Worm (Caenorhabditis elegans) whole organism, young adult: ENCODE results near the gene rpn-2.

Experiments
- B0261.1 ChIP-seq: sonication (generic microtip); optimal IDR thresholded peaks from 2 replicates; lab custom pipeline; 2016; ENCODE audit warnings: mild to moderate bottlenecking, missing genetic modification characterization, moderate library complexity, missing compliant biosample characterization
- D2030.7 ChIP-seq: fragments of 200-800 bp; sonication (Bioruptor generic); IDR thresholded peaks from 2 replicates; pipeline ENCODE4 v1.3.6; 2022; ENCODE audit warnings: missing genetic modification reagents, missing genetic modification characterization, missing compliant biosample characterization
- F23B12.7 ChIP-seq: sonication (generic microtip); optimal IDR thresholded peaks from 2 replicates; lab custom pipeline; 2017; ENCODE audit warnings: missing genetic modification characterization, mild to moderate bottlenecking, missing compliant biosample characterization, antibody characterized with exemption, moderate library complexity; ENCODE audit not compliant: insufficient read depth
- F33H1.4 ChIP-seq: fragments of 200-800 bp; sonication (Bioruptor generic); IDR thresholded peaks from 2 replicates; pipeline ENCODE4 v1.3.6; 2022; ENCODE audit warnings: missing genetic modification reagents, missing genetic modification characterization, missing compliant biosample characterization
- T07F8.4 ChIP-seq: sonication (generic microtip); optimal IDR thresholded peaks from 2 replicates; lab custom pipeline; 2016; ENCODE audit warnings: mild to moderate bottlenecking, missing genetic modification characterization, moderate library complexity, missing compliant biosample characterization
- T26A5.8 ChIP-seq: sonication (generic microtip); optimal IDR thresholded peaks from 2 replicates; lab custom pipeline; 2016; ENCODE audit warnings: missing genetic modification characterization, missing compliant biosample characterization
- Y95B8A.8 ChIP-seq: fragments of 200-800 bp; sonication (Bioruptor generic); IDR thresholded peaks from 2 replicates; pipeline ENCODE4 v1.3.6; 2022; ENCODE audit warnings: missing genetic modification reagents, missing genetic modification characterization, missing compliant biosample characterization
- akir-1 ChIP-seq: fragments of 200-800 bp; sonication (Bioruptor generic); optimal IDR thresholded peaks from 2 replicates; lab custom pipeline; 2018; ENCODE audit warnings: mild to moderate bottlenecking, missing genetic modification characterization, moderate library complexity, missing compliant biosample characterization
- ama-1 ChIP-seq, 3 experiments: fragments of 150-350 bp in 1 of 3; sonication (generic microtip) in 2 of 3; optimal IDR thresholded peaks; 2 replicates each; lab custom pipeline; 2014 to 2018; ENCODE audit warnings: missing biosample characterization in 2 of 3, missing genetic modification characterization in 2 of 3, missing genetic modification reagents in 2 of 3
- aptf-3 ChIP-seq: fragments of 200-800 bp; sonication (Bioruptor generic); IDR thresholded peaks from 2 replicates; pipeline ENCODE4 v1.3.6; 2022; ENCODE audit warnings: missing genetic modification characterization, missing compliant biosample characterization
- attf-3 ChIP-seq: fragments of 200-800 bp; sonication (Bioruptor generic); conservative IDR thresholded peaks from 2 replicates; pipeline ENCODE4 v1.3.6; 2022; ENCODE audit warnings: missing genetic modification reagents, missing genetic modification characterization, missing compliant biosample characterization
- attf-5 ChIP-seq: fragments of 200-800 bp; sonication (Bioruptor generic); optimal IDR thresholded peaks from 2 replicates; lab custom pipeline; 2018; ENCODE audit warnings: mild to moderate bottlenecking, missing genetic modification characterization, missing compliant biosample characterization
- cebp-1 ChIP-seq, 2 experiments: fragments of 200-800 bp in 1 of 2; sonication (Bioruptor generic) in 1 of 2; sonication (generic microtip) in 1 of 2; IDR thresholded peaks in 1 of 2; optimal IDR thresholded peaks in 1 of 2; 2 replicates each; pipeline versions ENCODE4 v1.3.6 to Lab custom; 2017 to 2022; ENCODE audit warnings: missing compliant biosample characterization in 2 of 2, missing genetic modification characterization in 2 of 2, mild to moderate bottlenecking in 1 of 2, missing genetic modification reagents in 1 of 2, moderate library complexity in 1 of 2
- ceh-27 ChIP-seq: fragments of 200-800 bp; sonication (Bioruptor generic); optimal IDR thresholded peaks from 2 replicates; lab custom pipeline; 2018; ENCODE audit warnings: mild to moderate bottlenecking, missing genetic modification characterization, moderate library complexity, missing compliant biosample characterization
- ceh-91 ChIP-seq: fragments of 200-800 bp; sonication (Bioruptor generic); IDR thresholded peaks from 2 replicates; pipeline ENCODE4 v1.3.6; 2022; ENCODE audit warnings: missing genetic modification reagents, missing genetic modification characterization, missing compliant biosample characterization
- chd-7 ChIP-seq: sonication (generic microtip); optimal IDR thresholded peaks from 2 replicates; lab custom pipeline; 2016; ENCODE audit warnings: mild to moderate bottlenecking, missing genetic modification characterization, moderate library complexity, missing compliant biosample characterization
- die-1 ChIP-seq: sonication (generic microtip); optimal IDR thresholded peaks from 2 replicates; lab custom pipeline; 2016; ENCODE audit warnings: missing genotype, mild to moderate bottlenecking, missing genetic modification characterization, missing compliant biosample characterization
- dox-1 ChIP-seq: fragments of 200-800 bp; sonication (Bioruptor generic); IDR thresholded peaks from 2 replicates; pipeline ENCODE4 v1.3.6; 2022; ENCODE audit warnings: missing genetic modification reagents, missing genetic modification characterization, missing compliant biosample characterization
- dpl-1 ChIP-seq: fragments of 150-350 bp; optimal IDR thresholded peaks from 2 replicates; lab custom pipeline; 2014; ENCODE audit warnings: missing biosample characterization, missing genetic modification reagents, missing genetic modification characterization
- efl-1 ChIP-seq: fragments of 150-350 bp; optimal IDR thresholded peaks from 2 replicates; lab custom pipeline; 2014; ENCODE audit warnings: missing biosample characterization, missing genetic modification reagents, missing genetic modification characterization
- ekl-4 ChIP-seq: fragments of 200-800 bp; sonication (Bioruptor generic); IDR thresholded peaks from 2 replicates; pipeline ENCODE4 v1.3.6; 2022; ENCODE audit warnings: missing genetic modification reagents, missing genetic modification characterization, missing compliant biosample characterization
- him-1 ChIP-seq: sonication (generic microtip); optimal IDR thresholded peaks from 2 replicates; lab custom pipeline; 2016; ENCODE audit warnings: missing genotype, missing genetic modification reagents, missing genetic modification characterization, missing compliant biosample characterization
- hmg-1.2 ChIP-seq: fragments of 200-800 bp; sonication (Bioruptor generic); IDR thresholded peaks from 2 replicates; pipeline ENCODE4 v1.3.6; 2022; ENCODE audit warnings: missing genetic modification reagents, missing genetic modification characterization, missing compliant biosample characterization
- hrde-1 ChIP-seq: sonication (generic microtip); optimal IDR thresholded peaks from 2 replicates; lab custom pipeline; 2016; ENCODE audit warnings: missing genetic modification characterization, mild to moderate bottlenecking, missing compliant biosample characterization, moderate library complexity, missing genotype, missing genetic modification reagents, borderline replicate concordance
- let-607 ChIP-seq, 2 experiments: fragments of 200-800 bp in 1 of 2; sonication (Bioruptor generic) in 1 of 2; sonication (generic microtip) in 1 of 2; optimal IDR thresholded peaks; 2 replicates each; lab custom pipeline; 2016 to 2018; ENCODE audit warnings: mild to moderate bottlenecking in 2 of 2, missing compliant biosample characterization in 2 of 2, missing genetic modification characterization in 2 of 2, moderate library complexity in 2 of 2, missing genotype in 1 of 2
- lin-35 ChIP-seq, 3 experiments: fragments of 150-350 bp in 2 of 3; sonication (generic microtip) in 1 of 3; optimal IDR thresholded peaks; 2 replicates each; lab custom pipeline; 2014 to 2018; ENCODE audit warnings: missing biosample characterization in 3 of 3, missing genetic modification characterization in 3 of 3, missing genetic modification reagents in 3 of 3
- lin-40 ChIP-seq: sonication (generic microtip); optimal IDR thresholded peaks from 2 replicates; lab custom pipeline; 2016; ENCODE audit warnings: missing genetic modification characterization, mild to moderate bottlenecking, missing compliant biosample characterization, missing genotype, missing genetic modification reagents
- lsl-1 ChIP-seq: fragments of 200-800 bp; sonication (Bioruptor generic); optimal IDR thresholded peaks from 2 replicates; lab custom pipeline; 2018; ENCODE audit warnings: mild to moderate bottlenecking, missing genetic modification characterization, moderate library complexity, missing compliant biosample characterization
- madf-6 ChIP-seq: fragments of 200-800 bp; sonication (Bioruptor generic); IDR thresholded peaks from 2 replicates; pipeline ENCODE4 v1.3.6; 2022; ENCODE audit warnings: missing genetic modification reagents, missing genetic modification characterization, missing compliant biosample characterization
- mcd-1 ChIP-seq: fragments of 200-800 bp; sonication (Bioruptor generic); IDR thresholded peaks from 2 replicates; pipeline ENCODE4 v1.3.6; 2022; ENCODE audit warnings: missing genetic modification reagents, missing genetic modification characterization, missing compliant biosample characterization
- nfyb-1 ChIP-seq: fragments of 200-800 bp; sonication (Bioruptor generic); IDR thresholded peaks from 2 replicates; pipeline ENCODE4 v1.3.6; 2022; ENCODE audit warnings: missing genetic modification reagents, missing genetic modification characterization, missing compliant biosample characterization
- nhr-179 ChIP-seq: sonication (generic microtip); optimal IDR thresholded peaks from 2 replicates; lab custom pipeline; 2016; ENCODE audit warnings: mild to moderate bottlenecking, missing genetic modification characterization, missing compliant biosample characterization
- nhr-80 ChIP-seq: sonication (generic microtip); optimal IDR thresholded peaks from 2 replicates; lab custom pipeline; 2016; ENCODE audit warnings: missing genetic modification characterization, missing compliant biosample characterization
- pbrm-1 ChIP-seq: fragments of 200-800 bp; sonication (Bioruptor generic); IDR thresholded peaks from 2 replicates; pipeline ENCODE4 v1.3.6; 2022; ENCODE audit warnings: missing genetic modification reagents, missing genetic modification characterization, missing compliant biosample characterization
- snpc-1.1 ChIP-seq: sonication (generic microtip); optimal IDR thresholded peaks from 2 replicates; lab custom pipeline; 2017; ENCODE audit warnings: missing genetic modification characterization, mild to moderate bottlenecking, missing compliant biosample characterization, antibody characterized with exemption, moderate library complexity, missing genotype, missing genetic modification reagents; ENCODE audit not compliant: insufficient read depth
- snpc-1.3 ChIP-seq: sonication (generic microtip); optimal IDR thresholded peaks from 2 replicates; lab custom pipeline; 2017; ENCODE audit warnings: missing genetic modification characterization, mild to moderate bottlenecking, missing compliant biosample characterization, antibody characterized with exemption, moderate library complexity, missing genotype, missing genetic modification reagents; ENCODE audit not compliant: insufficient read depth
- snpc-3.4 ChIP-seq: sonication (generic microtip); optimal IDR thresholded peaks from 2 replicates; lab custom pipeline; 2017; ENCODE audit warnings: missing genetic modification characterization, mild to moderate bottlenecking, missing compliant biosample characterization, antibody characterized with exemption, moderate library complexity, missing genotype, missing genetic modification reagents
- snpc-4 ChIP-seq, 5 experiments: fragments of 150-350 bp in 1 of 5; sonication (generic microtip) in 4 of 5; optimal IDR thresholded peaks; 2 replicates each; lab custom pipeline; 2014 to 2018; ENCODE audit warnings: missing genetic modification characterization in 5 of 5, missing biosample characterization in 3 of 5, antibody characterized with exemption in 2 of 5, mild to moderate bottlenecking in 2 of 5, missing compliant biosample characterization in 2 of 5, missing genotype in 2 of 5, moderate library complexity in 2 of 5, missing genetic modification reagents in 1 of 5
- somi-1 ChIP-seq: fragments of 200-800 bp; sonication (Bioruptor generic); optimal IDR thresholded peaks from 2 replicates; lab custom pipeline; 2018; ENCODE audit warnings: mild to moderate bottlenecking, missing genetic modification characterization, missing compliant biosample characterization
- tbp1 ChIP-seq: fragments of 200-800 bp; sonication (Bioruptor generic); optimal IDR thresholded peaks from 2 replicates; lab custom pipeline; 2018; ENCODE audit warnings: mild to moderate bottlenecking, missing genetic modification characterization, missing compliant biosample characterization
- tlf-1 ChIP-seq: fragments of 200-800 bp; sonication (Bioruptor generic); optimal IDR thresholded peaks from 2 replicates; lab custom pipeline; 2018; ENCODE audit warnings: mild to moderate bottlenecking, missing genetic modification characterization, missing compliant biosample characterization
- unc-62 ChIP-seq: fragments of 150-350 bp; optimal IDR thresholded peaks from 2 replicates; lab custom pipeline; 2014; ENCODE audit warnings: missing biosample characterization, missing genetic modification reagents, missing genetic modification characterization
- ztf-18 ChIP-seq: sonication (generic microtip); optimal IDR thresholded peaks from 2 replicates; lab custom pipeline; 2016; ENCODE audit warnings: missing genotype, mild to moderate bottlenecking, missing genetic modification characterization, missing compliant biosample characterization

Gene rpn-2

DNA sequence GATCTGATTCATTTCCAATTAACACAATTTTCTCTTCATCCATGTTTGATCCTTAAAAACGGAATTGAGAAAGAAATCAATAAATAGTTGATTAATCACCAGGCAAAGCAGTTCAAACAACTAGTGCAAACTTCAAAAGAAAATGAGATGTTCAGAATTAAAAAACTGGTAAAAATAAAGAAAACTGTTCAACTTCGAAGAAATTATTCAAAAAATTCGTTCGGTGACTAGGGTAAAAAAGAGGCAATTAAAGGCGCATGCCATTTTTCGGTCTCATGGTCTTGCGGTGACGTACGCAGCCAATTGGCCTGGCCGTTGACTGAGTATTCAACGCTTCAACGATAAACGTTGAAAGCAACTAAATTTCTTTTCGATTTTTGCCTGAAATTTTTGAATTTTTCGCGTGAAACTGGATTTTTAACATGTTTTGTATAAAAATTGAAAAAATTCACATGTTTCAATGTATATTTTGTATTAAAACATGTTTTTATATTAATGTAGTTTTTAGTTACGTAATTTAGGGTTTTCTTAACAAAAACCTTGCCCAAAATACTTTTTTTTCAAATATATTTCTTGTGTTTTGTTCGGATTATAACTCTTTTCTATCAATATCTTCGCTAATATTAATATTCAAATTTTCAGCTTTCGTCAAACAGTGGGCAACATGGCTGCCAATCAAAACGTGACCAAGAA is 7.3 kb downstream of the rpn-2 start, which contains the start of the genes sna-3 and rps-3:
Gene sna-3 (minus strand): TSS at position 51 of the 693 bp plus-strand sequence.
Gene rps-3 (plus strand): TSS at position 643 of the 693 bp plus-strand sequence.
- TF ChIP-seq let-607 (tag; optimal IDR thresholded peaks at IDR 0.05; lab: Kevin White, UChicago) (peak in 1 of 2 experiments; percentile 36), lsl-1 (GFP tag; lab: Kevin White, UChicago) (peak; percentile 58), akir-1 (GFP tag; lab: Kevin White, UChicago) (no peak), him-1 (tag; lab: Kevin White, UChicago) (no peak), tbp1 (GFP tag; lab: Kevin White, UChicago) (peak; percentile 58), cebp-1 (GFP tag; IDR thresholded peaks at IDR 0.05; lab: Robert Waterston, UW) (0 out of 2 replicates have a peak, but pooled peaks have one; percentile 13), cebp-1 (tag; optimal IDR thresholded peaks at IDR 0.05; lab: Kevin White, UChicago) (peak; percentile 62), unc-62 (GFP tag; lab: Kevin White, UChicago) (peak; percentile 14), nhr-179 (tag; lab: Kevin White, UChicago) (no peak), T26A5.8 (tag; lab: Kevin White, UChicago) (no peak), ama-1 (optimal IDR thresholded peaks at IDR 0.05; lab: Kevin White, UChicago) (no peak), ama-1 (GFP tag; optimal IDR thresholded peaks at IDR 0.05; lab: Kevin White, UChicago) (no peak), tlf-1 (peak; percentile 31), pbrm-1 (GFP tag; lab: Robert Waterston, UW) (peak; percentile 64; the same call in 1 of the 2 replicates), F33H1.4 (GFP tag; lab: Robert Waterston, UW) (peak; percentile 93), Y95B8A.8 (GFP tag; lab: Robert Waterston, UW) (0 out of 2 replicates have a peak, but pooled peaks have one; percentile 42), somi-1 (no peak), snpc-1.3 (tag; lab: Kevin White, UChicago) (peak; percentile 55), T07F8.4 (tag; lab: Kevin White, UChicago) (no peak), B0261.1 (tag; lab: Kevin White, UChicago) (no peak), ztf-18 (peak; percentile 83), lin-40 (tag; lab: Kevin White, UChicago) (peak; percentile 27), hrde-1 (tag; lab: Kevin White, UChicago) (no peak), attf-5 (GFP tag; lab: Kevin White, UChicago) (peak; percentile 83), dpl-1 (peak; percentile 29), ceh-27 (GFP tag; lab: Kevin White, UChicago) (peak; percentile 50), madf-6 (GFP tag; lab: Robert Waterston, UW) (peak; percentile 58), hmg-1.2 (GFP tag; lab: Robert Waterston, UW) (peak; percentile 86), ekl-4 (GFP tag; lab: Robert Waterston, UW) (no peak), ceh-91 (GFP tag; lab: Robert Waterston, UW) (peak; percentile 38; the same call in 1 of the 2 replicates), snpc-1.1 (tag; lab: Kevin White, UChicago) (peak; percentile 66), nfyb-1 (GFP tag; lab: Robert Waterston, UW) (0 out of 2 replicates have a peak, but pooled peaks have one; percentile 53), die-1 (tag; lab: Kevin White, UChicago) (no peak), nhr-80 (tag; lab: Kevin White, UChicago) (peak; percentile 54), efl-1 (GFP tag; lab: Kevin White, UChicago) (peak; percentile 48), mcd-1 (peak; percentile 72), F23B12.7 (peak; percentile 96), dox-1 (GFP tag; lab: Robert Waterston, UW) (0 out of 2 replicates have a peak, but pooled peaks have one; percentile 18), snpc-4 (GFP tag; optimal IDR thresholded peaks at IDR 0.05; lab: Kevin White, UChicago) (peak; percentile 10), snpc-4 (tag; optimal IDR thresholded peaks at IDR 0.05; lab: Kevin White, UChicago) (peak; percentile 26 to 69 (median 42)), attf-3 (GFP tag; lab: Robert Waterston, UW) (peak; percentile 61), chd-7 (tag; lab: Kevin White, UChicago) (no peak), aptf-3 (GFP tag; lab: Robert Waterston, UW) (no peak), snpc-3.4 (peak; percentile 64), D2030.7 (GFP tag; lab: Robert Waterston, UW) (peak; percentile 72), lin-35 (GFP tag; optimal IDR thresholded peaks at IDR 0.05; lab: Kevin White, UChicago) (peak in 1 of 3 experiments; percentile 58)
